Worm (Caenorhabditis elegans) whole organism, L3 larva: ENCODE data around the gene droe-4.

Experiments used
- R02D3.7 ChIP-seq: fragments of 150-350 bp; optimal IDR thresholded peaks from 2 replicates; lab custom pipeline; 2014; ENCODE audit warnings: missing biosample characterization, missing genetic modification characterization
- ZK546.5 ChIP-seq: sonication (generic microtip); optimal IDR thresholded peaks from 2 replicates; lab custom pipeline; 2017; ENCODE audit warnings: missing biosample characterization, missing genetic modification characterization
- aly-2 ChIP-seq: fragments of 150-350 bp; optimal IDR thresholded peaks from 2 replicates; lab custom pipeline; 2014; ENCODE audit warnings: missing biosample characterization, missing genetic modification characterization
- ceh-82 ChIP-seq: fragments of 150-350 bp; optimal IDR thresholded peaks from 2 replicates; lab custom pipeline; 2014; ENCODE audit warnings: missing biosample characterization, missing genetic modification characterization
- fkh-10 ChIP-seq: sonication (generic microtip); optimal IDR thresholded peaks from 2 replicates; lab custom pipeline; 2017; ENCODE audit warnings: missing biosample characterization, missing genetic modification reagents, missing genetic modification characterization
- mdl-1 ChIP-seq: fragments of 150-350 bp; optimal IDR thresholded peaks from 2 replicates; lab custom pipeline; 2014; ENCODE audit warnings: missing biosample characterization, missing genetic modification characterization
- nhr-11 ChIP-seq: fragments of 150-350 bp; optimal IDR thresholded peaks from 2 replicates; lab custom pipeline; 2014; ENCODE audit warnings: missing biosample characterization, missing genetic modification characterization
- nhr-28 ChIP-seq: fragments of 150-350 bp; optimal IDR thresholded peaks from 2 replicates; lab custom pipeline; 2014; ENCODE audit warnings: missing biosample characterization, missing genetic modification characterization
- pha-4 ChIP-seq: fragments of 150-350 bp; optimal IDR thresholded peaks from 2 replicates; lab custom pipeline; 2014; ENCODE audit warnings: missing biosample characterization, missing genetic modification reagents, missing genetic modification characterization
- pqm-1 ChIP-seq: fragments of 150-350 bp; optimal IDR thresholded peaks from 2 replicates; lab custom pipeline; 2017; ENCODE audit warnings: missing biosample characterization, missing genetic modification characterization, inconsistent platforms
- skn-1 ChIP-seq: fragments of 150-350 bp; optimal IDR thresholded peaks from 2 replicates; lab custom pipeline; 2014; ENCODE audit warnings: missing biosample characterization, missing genetic modification characterization
- unc-62 ChIP-seq: fragments of 150-350 bp; sonication (generic microtip); optimal IDR thresholded peaks from 4 replicates; lab custom pipeline; 2014; ENCODE audit warnings: missing biosample characterization, missing genetic modification reagents, missing genetic modification characterization
- ztf-11 ChIP-seq: fragments of 150-350 bp; optimal IDR thresholded peaks from 2 replicates; lab custom pipeline; 2014; ENCODE audit warnings: missing biosample characterization, missing genetic modification characterization
- ztf-4 ChIP-seq: fragments of 150-350 bp; optimal IDR thresholded peaks from 2 replicates; lab custom pipeline; 2014; ENCODE audit warnings: missing biosample characterization, missing genetic modification characterization

ce11 chrV:13955370-13956089 lies 36.9 kb upstream of the droe-4 start:
- TF ChIP-seq pha-4, result no peak
- no peak for TF ChIP-seq skn-1 (tag; lab: Kevin White, UChicago)
- no peak for TF ChIP-seq ztf-11 (tag; lab: Kevin White, UChicago)
- TF ChIP-seq nhr-28 (tag; lab: Kevin White, UChicago), result no peak
- peak; percentile 54 for TF ChIP-seq pqm-1
- TF ChIP-seq unc-62 (GFP tag; lab: Kevin White, UChicago), result no peak
- no peak for TF ChIP-seq nhr-11 (tag; lab: Kevin White, UChicago)
- TF ChIP-seq ZK546.5 (tag; lab: Kevin White, UChicago), result no peak
- no peak for TF ChIP-seq R02D3.7 (tag; lab: Kevin White, UChicago)
- no peak for TF ChIP-seq fkh-10
- no peak for TF ChIP-seq ceh-82 (tag; lab: Kevin White, UChicago)
- no peak for TF ChIP-seq ztf-4 (tag; lab: Kevin White, UChicago)
- no peak for TF ChIP-seq aly-2 (tag; lab: Kevin White, UChicago)
- TF ChIP-seq mdl-1 (tag; lab: Kevin White, UChicago), result no peak
